Worm (Caenorhabditis elegans): ENCODE measurements around the gene srd-59.

Gene srd-59

ce11 chrII:7200051-7200599 lies 5.4 kb upstream of the srd-59 start, which contains the start of gene pcrg-1 (continued):
- TF ChIP-seq pha-4 (tag; optimal IDR thresholded peaks at IDR 0.05), result no peak
- TF ChIP-seq fkh-3 (tag; optimal IDR thresholded peaks at IDR 0.05), result peak; percentile 68
- TF ChIP-seq madf-8 (GFP tag; conservative IDR thresholded peaks at IDR 0.05), result peak; percentile 53
- peak; percentile 95 for TF ChIP-seq lin-26 (GFP tag; IDR thresholded peaks at IDR 0.05)
- TF ChIP-seq hmg-20 (GFP tag; IDR thresholded peaks at IDR 0.05), result peak; percentile 61; the same call in 1 of the 2 replicates
- peak; percentile 52 for TF ChIP-seq ztf-22 (GFP tag; optimal IDR thresholded peaks at IDR 0.05)
- TF ChIP-seq snpc-4 (GFP tag; optimal IDR thresholded peaks at IDR 0.05), result peak; percentile 96
- TF ChIP-seq snpc-4 (tag; optimal IDR thresholded peaks at IDR 0.05), result peak; percentile 97 to 99 (median 98)
- peak; percentile 84 for TF ChIP-seq ztf-18 (tag; optimal IDR thresholded peaks at IDR 0.05)
- peak; percentile 73 for TF ChIP-seq ceh-100 (GFP tag; IDR thresholded peaks at IDR 0.05)
- TF ChIP-seq lsl-1 (GFP tag; optimal IDR thresholded peaks at IDR 0.05), result peak; percentile 70
- no peak for TF ChIP-seq Y79H2A.3 (GFP tag; conservative IDR thresholded peaks at IDR 0.05)
- TF ChIP-seq Y53F4B.3 (GFP tag; IDR thresholded peaks at IDR 0.05), result peak; percentile 28; the same call in 1 of the 2 replicates
- TF ChIP-seq attf-5 (GFP tag; optimal IDR thresholded peaks at IDR 0.05), result peak; percentile 70
- no peak for TF ChIP-seq tbx-9 (tag; optimal IDR thresholded peaks at IDR 0.05; ENCODE audit: borderline replicate concordance)
- peak; percentile 81 for TF ChIP-seq madf-6 (GFP tag; IDR thresholded peaks at IDR 0.05)

- TF ChIP-seq T07F8.4 (tag; optimal IDR thresholded peaks at IDR 0.05), result no peak
- TF ChIP-seq egrh-3 (GFP tag; IDR thresholded peaks at IDR 0.05), result no peak
- no peak for TF ChIP-seq akir-1 (GFP tag; optimal IDR thresholded peaks at IDR 0.05)
These were observed 2.4 kb upstream of the srd-59 start, which contains the start of gene srd-56 for ce11 chrII:7203110-7203509. Gene srd-56 (minus strand): TSS chrII:7203210.

ce11 chrII:7204951-7205350 lies 537 bp upstream of the srd-59 start, which contains the start of gene srd-58:
Gene srd-58 (minus strand): TSS chrII:7205051.
- TF ChIP-seq dpl-1 (GFP tag; optimal IDR thresholded peaks at IDR 0.05) (no peak), somi-1 (GFP tag; optimal IDR thresholded peaks at IDR 0.05) (no peak), zfh-2 (GFP tag; conservative IDR thresholded peaks at IDR 0.05) (no peak), Y79H2A.3 (GFP tag; conservative IDR thresholded peaks at IDR 0.05) (no peak), B0019.2 (GFP tag; conservative IDR thresholded peaks at IDR 0.05) (no peak), attf-5 (GFP tag; optimal IDR thresholded peaks at IDR 0.05) (no peak), hsf-1 (GFP tag; IDR thresholded peaks at IDR 0.05) (no peak), sptf-2 (GFP tag; optimal IDR thresholded peaks at IDR 0.05) (no peak), ccch-3 (GFP tag; optimal IDR thresholded peaks at IDR 0.05) (no peak), F52B5.7 (tag; optimal IDR thresholded peaks at IDR 0.05) (no peak), lir-1 (GFP tag; conservative IDR thresholded peaks at IDR 0.05) (no peak), hlh-12 (tag; optimal IDR thresholded peaks at IDR 0.05) (no peak)

- TF ChIP-seq F57C9.4 (tag; optimal IDR thresholded peaks at IDR 0.05) (no peak), akir-1 (GFP tag; optimal IDR thresholded peaks at IDR 0.05) (no peak), attf-5 (GFP tag; optimal IDR thresholded peaks at IDR 0.05) (no peak), ztf-18 (tag; optimal IDR thresholded peaks at IDR 0.05) (no peak), mcd-1 (GFP tag; IDR thresholded peaks at IDR 0.05) (no peak), nhr-179 (tag; optimal IDR thresholded peaks at IDR 0.05) (no peak), atf-7 (tag; optimal IDR thresholded peaks at IDR 0.05) (no peak), tbx-9 (tag; optimal IDR thresholded peaks at IDR 0.05; ENCODE audit: borderline replicate concordance) (no peak), sea-2 (GFP tag; IDR thresholded peaks at IDR 0.05) (no peak), lin-26 (GFP tag; IDR thresholded peaks at IDR 0.05) (no peak)
These were observed 2.2 kb downstream of the srd-59 start for ce11 chrII:7207649-7208048.
